Worm (Caenorhabditis elegans): Measurements from ENCODE around the gene F20D6.6.

The F20D6.6 gene

DNA sequence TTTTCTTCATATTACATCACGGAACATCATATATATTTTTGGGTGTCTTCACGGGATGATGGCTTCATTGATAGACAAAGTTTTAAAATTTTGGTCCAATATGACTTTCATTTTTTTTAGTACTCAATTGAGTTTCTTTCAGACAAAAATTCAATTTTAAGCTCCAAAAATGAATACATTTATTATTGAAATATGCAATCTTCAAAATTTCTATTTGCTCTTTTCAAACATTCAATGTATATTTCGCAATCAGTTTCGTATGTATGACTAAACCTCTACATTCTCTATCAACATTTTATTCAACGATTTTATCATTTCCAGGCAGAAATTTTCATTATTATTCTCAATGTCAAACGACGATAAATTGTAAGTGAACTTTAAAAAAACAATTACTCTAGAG is 23.7 kb downstream of the F20D6.6 start, which contains the start of gene srp-8:
TSS of gene srp-8 (plus strand) at position 301 of the 400 bp plus-strand sequence.
- no peak for TF ChIP-seq C04F5.9 (tag; optimal IDR thresholded peaks at IDR 0.05)
- no peak for TF ChIP-seq nhr-20 (tag; optimal IDR thresholded peaks at IDR 0.05)
- no peak for TF ChIP-seq dpl-1 (GFP tag; optimal IDR thresholded peaks at IDR 0.05)
- TF ChIP-seq ces-1 (GFP tag; optimal IDR thresholded peaks at IDR 0.05), result no peak
- TF ChIP-seq mdl-1 (tag; optimal IDR thresholded peaks at IDR 0.05), result no peak
- no peak for TF ChIP-seq fkh-4 (tag; optimal IDR thresholded peaks at IDR 0.05; ENCODE audit: borderline replicate concordance)
- TF ChIP-seq nhr-77 (tag; optimal IDR thresholded peaks at IDR 0.05), result no peak
- TF ChIP-seq ceh-82 (tag; optimal IDR thresholded peaks at IDR 0.05), result no peak
- no peak for TF ChIP-seq nhr-90 (tag; optimal IDR thresholded peaks at IDR 0.05; ENCODE audit: poor library complexity)
- no peak for TF ChIP-seq blmp-1 (tag; optimal IDR thresholded peaks at IDR 0.05)
- TF ChIP-seq lin-13 (GFP tag; optimal IDR thresholded peaks at IDR 0.05), result no peak
- no peak for TF ChIP-seq alr-1 (tag; optimal IDR thresholded peaks at IDR 0.05; ENCODE audit: borderline replicate concordance)
- TF ChIP-seq sptf-1 (tag; optimal IDR thresholded peaks at IDR 0.05), result no peak
- TF ChIP-seq pqm-1 (tag; optimal IDR thresholded peaks at IDR 0.05), result no peak
- TF ChIP-seq ama-1 (optimal IDR thresholded peaks at IDR 0.05), result no peak
- no peak for TF ChIP-seq lin-15B (tag; optimal IDR thresholded peaks at IDR 0.05)
- no peak for TF ChIP-seq hpl-2 (GFP tag; optimal IDR thresholded peaks at IDR 0.05)
- no peak for TF ChIP-seq mep-1 (tag; optimal IDR thresholded peaks at IDR 0.05)

DNA sequence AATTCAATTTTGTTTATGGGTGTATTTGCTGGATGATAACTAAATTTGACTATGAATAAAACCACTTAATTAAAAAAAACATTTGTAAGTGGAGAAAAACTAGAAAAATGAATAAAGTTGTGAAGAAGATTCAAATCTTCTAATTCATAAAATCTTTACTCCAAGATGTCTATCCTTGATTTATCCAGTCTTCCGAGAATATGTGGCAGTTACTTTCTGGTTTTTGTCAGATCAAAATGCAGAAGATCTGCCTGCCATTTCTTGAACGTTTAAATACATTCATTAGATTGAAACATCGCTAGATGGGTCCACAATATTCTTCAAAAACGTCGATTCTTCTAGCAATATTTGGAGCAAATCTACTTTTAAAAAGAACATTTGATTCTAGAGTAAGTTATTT is 26.0 kb downstream of the F20D6.6 start, which contains the start of gene F20D6.2:
TSS of gene F20D6.2 (plus strand) at position 301 of the 400 bp plus-strand sequence.
- TF ChIP-seq egl-27 (tag; optimal IDR thresholded peaks at IDR 0.05), result no peak
- TF ChIP-seq snpc-4 (tag; optimal IDR thresholded peaks at IDR 0.05), result no peak
- no peak for TF ChIP-seq nhr-19 (GFP tag; conservative IDR thresholded peaks at IDR 0.05)
- TF ChIP-seq skn-1 (tag; optimal IDR thresholded peaks at IDR 0.05), result no peak
- no peak for TF ChIP-seq jun-1 (tag; optimal IDR thresholded peaks at IDR 0.05)
- TF ChIP-seq zip-4 (GFP tag; optimal IDR thresholded peaks at IDR 0.05), result no peak
- no peak for TF ChIP-seq swsn-7 (tag; optimal IDR thresholded peaks at IDR 0.05)
- TF ChIP-seq lin-13 (GFP tag; optimal IDR thresholded peaks at IDR 0.05), result no peak
- no peak for TF ChIP-seq tbx-2 (tag; optimal IDR thresholded peaks at IDR 0.05)
- no peak for TF ChIP-seq lir-3 (tag; optimal IDR thresholded peaks at IDR 0.05; ENCODE audit: poor library complexity)
- no peak for TF ChIP-seq unc-30 (tag; optimal IDR thresholded peaks at IDR 0.05)

DNA sequence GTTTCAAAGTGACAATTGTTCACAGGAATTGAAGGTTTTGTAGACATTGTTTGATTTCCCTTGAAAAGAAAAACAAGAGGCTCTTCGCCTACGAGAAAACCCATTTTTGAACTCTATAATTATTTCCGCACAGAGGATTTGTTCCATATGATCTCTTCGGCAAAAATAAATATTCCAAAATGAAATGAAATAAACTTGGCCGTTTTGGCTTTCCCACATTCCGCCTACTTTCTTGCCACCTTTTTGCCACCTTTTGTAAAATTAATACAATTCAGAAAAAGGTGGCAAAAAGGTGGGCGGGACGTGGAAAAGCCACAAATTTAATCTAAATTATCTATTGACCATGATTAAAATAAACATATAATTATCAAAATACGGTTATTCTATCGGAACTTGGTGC is 28.7 kb downstream of the F20D6.6 start, which contains the start of gene F20D6.15:
TSS of gene F20D6.15 (minus strand) at position 47 of the 400 bp plus-strand sequence.
- TF ChIP-seq nhr-11 (tag; optimal IDR thresholded peaks at IDR 0.05) (no peak), snu-23 (GFP tag; optimal IDR thresholded peaks at IDR 0.05) (no peak), lsy-2 (tag; optimal IDR thresholded peaks at IDR 0.05) (no peak), lin-39 (tag; optimal IDR thresholded peaks at IDR 0.05) (no peak), nhr-76 (tag; optimal IDR thresholded peaks at IDR 0.05) (no peak), fos-1 (tag; optimal IDR thresholded peaks at IDR 0.05) (no peak), vab-15 (tag; optimal IDR thresholded peaks at IDR 0.05) (no peak), skn-1 (tag; optimal IDR thresholded peaks at IDR 0.05) (no peak), dpl-1 (GFP tag; optimal IDR thresholded peaks at IDR 0.05) (no peak), F16B12.6 (tag; optimal IDR thresholded peaks at IDR 0.05) (no peak)

DNA sequence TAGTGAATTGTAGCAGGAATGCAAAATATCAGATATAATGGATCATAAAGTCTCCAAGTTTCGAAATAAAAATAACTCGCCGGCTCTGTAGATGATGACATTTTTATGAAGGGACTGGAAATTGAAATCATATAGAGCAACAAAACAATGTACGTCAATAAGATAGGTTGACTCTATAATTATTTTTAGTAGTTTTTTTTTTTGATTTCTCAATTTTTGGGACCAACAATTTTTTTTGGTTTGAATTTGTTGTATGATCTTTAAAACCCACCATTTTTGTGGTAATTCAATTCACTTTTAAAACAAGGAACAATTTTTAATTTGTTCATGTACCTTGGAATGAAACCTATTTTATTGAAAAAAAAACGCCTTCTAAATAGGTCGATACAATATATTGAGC is 30.3 kb downstream of the F20D6.6 start, which contains the start of gene F20D6.12:
TSS of gene F20D6.12 (minus strand) at position 101 of the 400 bp plus-strand sequence.
- TF ChIP-seq ama-1 (optimal IDR thresholded peaks at IDR 0.05), result no peak
- TF ChIP-seq mdl-1 (tag; optimal IDR thresholded peaks at IDR 0.05), result no peak
- no peak for TF ChIP-seq elt-3 (tag; optimal IDR thresholded peaks at IDR 0.05)
- TF ChIP-seq unc-98 (GFP tag; IDR thresholded peaks at IDR 0.05), result no peak
- no peak for TF ChIP-seq ceh-90 (tag; optimal IDR thresholded peaks at IDR 0.05)
- TF ChIP-seq skn-1 (tag; optimal IDR thresholded peaks at IDR 0.05), result no peak
- no peak for TF ChIP-seq nhr-85 (tag)
- no peak for TF ChIP-seq egl-13 (tag; optimal IDR thresholded peaks at IDR 0.05)
- TF ChIP-seq lin-14 (GFP tag; optimal IDR thresholded peaks at IDR 0.05), result no peak
- TF ChIP-seq swsn-7 (tag; optimal IDR thresholded peaks at IDR 0.05), result no peak
- no peak for TF ChIP-seq lin-13 (GFP tag; optimal IDR thresholded peaks at IDR 0.05)
- TF ChIP-seq ets-5 (GFP tag; IDR thresholded peaks at IDR 0.05), result no peak
- TF ChIP-seq tlp-1 (tag; optimal IDR thresholded peaks at IDR 0.05), result no peak
- no peak for TF ChIP-seq rnt-1 (tag; optimal IDR thresholded peaks at IDR 0.05)

Data from whole organism, L1 larva.